Worm (Caenorhabditis elegans): Measurements from ENCODE around the gene R52.4.
"Not testable (repeated sequence)": the region's sequence is repeated elsewhere in the genome, so short reads cannot be mapped to it uniquely, and the experiment has no call there.

The R52.4 gene

ce11 chrII:2108295-2108694 lies at the start of gene R52.4:
Gene R52.4, minus strand, starts transcription at chrII:2108395.
- no peak for TF ChIP-seq unc-62 (GFP tag; optimal IDR thresholded peaks at IDR 0.05)

- TF ChIP-seq unc-62 (GFP tag; optimal IDR thresholded peaks at IDR 0.05): not testable (repeated sequence)
Observed at ce11 chrII:2153708-2154107, 45.5 kb upstream of the R52.4 start, which contains the start of gene math-18. Gene math-18, plus strand, starts transcription at chrII:2154008.

DNA sequence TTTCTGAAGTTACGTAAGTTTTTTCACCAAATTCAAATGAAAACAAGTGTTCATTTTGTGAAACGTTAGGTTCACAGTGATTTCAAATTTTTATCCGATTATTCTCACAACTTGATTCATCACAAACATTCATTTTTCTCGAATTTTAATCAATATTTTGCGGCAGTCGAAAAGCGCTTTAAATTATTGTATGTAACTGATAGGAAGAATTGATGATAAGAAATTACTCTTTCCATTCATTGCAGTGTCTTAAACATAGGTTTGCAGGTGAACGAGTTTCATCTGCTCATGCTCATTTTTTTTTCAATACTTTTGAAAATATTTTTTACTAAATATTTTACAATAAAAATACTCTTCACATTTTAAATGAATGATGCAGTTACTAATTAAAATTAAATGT lies 44.3 kb upstream of the R52.4 start:
- no peak for TF ChIP-seq unc-62 (GFP tag; optimal IDR thresholded peaks at IDR 0.05)

ce11 chrII:2150485-2150985 lies 42.3 kb upstream of the R52.4 start, which contains the start of the genes C40A11.7 and C40A11.8:
Gene C40A11.7, minus strand, starts transcription at chrII:2150585.
Gene C40A11.8, minus strand, starts transcription at chrII:2150935.
- TF ChIP-seq unc-62 (GFP tag; optimal IDR thresholded peaks at IDR 0.05): no peak

ce11 chrII:2146900-2147375 lies 38.7 kb upstream of the R52.4 start, which contains the start of gene C40A11.2:
Gene C40A11.2, plus strand, starts transcription at chrII:2146950.
- no peak for TF ChIP-seq unc-62 (GFP tag; optimal IDR thresholded peaks at IDR 0.05)

DNA sequence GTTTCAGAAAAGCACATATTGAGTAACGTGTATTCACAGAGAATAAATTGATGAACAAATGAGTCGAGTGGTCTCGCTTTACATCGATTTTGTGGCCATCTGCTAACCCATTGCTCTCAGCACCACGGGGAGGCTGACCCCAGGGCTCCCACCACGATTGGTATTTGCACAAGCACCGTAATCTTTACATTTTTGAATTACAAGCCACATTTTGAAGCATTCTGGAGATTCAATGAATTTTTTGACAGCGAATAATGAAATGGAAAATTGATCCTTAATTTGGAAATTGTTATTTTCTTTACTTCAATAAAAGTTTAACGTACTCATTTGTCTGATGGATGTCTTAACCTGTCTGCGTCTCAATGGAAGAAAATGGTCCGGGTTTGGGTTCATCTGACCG lies 37.4 kb upstream of the R52.4 start, which contains the start of gene C40A11.6:
C40A11.6 (minus strand) TSS at position 101 of the 400 bp plus-strand sequence.
- TF ChIP-seq unc-62 (GFP tag; optimal IDR thresholded peaks at IDR 0.05): no peak

- TF ChIP-seq unc-62 (GFP tag; optimal IDR thresholded peaks at IDR 0.05): no peak
Observed at ce11 chrII:2140817-2141216, 32.6 kb upstream of the R52.4 start, which contains the start of gene C40A11.3. Gene C40A11.3, plus strand, starts transcription at chrII:2141117.

DNA sequence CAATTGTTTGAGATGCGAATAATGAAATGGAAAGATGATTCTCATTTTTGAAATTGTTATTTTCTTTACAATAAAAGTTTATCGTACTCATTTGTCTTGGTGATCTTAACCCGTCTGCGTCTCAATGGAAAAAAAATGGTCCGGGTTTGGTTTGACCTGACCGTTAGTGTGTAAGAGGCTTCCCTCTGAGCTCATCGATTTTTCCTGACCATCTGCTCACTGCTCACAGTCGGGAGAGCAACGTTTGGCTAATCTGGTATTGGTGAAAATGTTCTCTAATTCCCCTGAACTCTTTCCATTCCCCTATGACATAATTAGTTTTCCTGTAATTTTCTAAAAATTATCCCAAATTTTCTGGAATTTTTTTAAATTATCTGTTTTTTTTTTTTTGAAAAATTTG lies 30.7 kb upstream of the R52.4 start:
- TF ChIP-seq unc-62 (GFP tag; optimal IDR thresholded peaks at IDR 0.05): no peak

DNA sequence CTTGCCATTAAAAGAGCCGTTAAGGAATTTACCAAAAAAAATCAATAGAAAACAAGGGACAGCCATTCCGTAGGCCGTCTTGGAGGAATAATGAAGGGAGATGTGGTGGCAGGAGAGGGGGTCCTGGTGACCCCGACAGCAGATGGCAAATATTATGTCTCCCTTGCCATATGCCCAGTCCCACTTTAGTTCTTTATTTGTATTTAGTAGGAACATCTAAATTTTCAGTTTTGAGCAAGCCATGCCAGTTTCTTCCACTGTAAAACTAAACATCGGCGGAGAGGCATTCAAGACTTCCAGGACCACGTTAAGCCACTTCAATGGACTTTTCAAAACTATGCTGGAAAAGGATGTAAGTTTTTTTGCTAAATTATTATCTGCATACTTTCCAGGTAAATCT lies 29.0 kb upstream of the R52.4 start, which contains the start of gene C40A11.4:
C40A11.4 (plus strand) TSS at position 188 of the 400 bp plus-strand sequence.
- TF ChIP-seq unc-62 (GFP tag; optimal IDR thresholded peaks at IDR 0.05): no peak

DNA sequence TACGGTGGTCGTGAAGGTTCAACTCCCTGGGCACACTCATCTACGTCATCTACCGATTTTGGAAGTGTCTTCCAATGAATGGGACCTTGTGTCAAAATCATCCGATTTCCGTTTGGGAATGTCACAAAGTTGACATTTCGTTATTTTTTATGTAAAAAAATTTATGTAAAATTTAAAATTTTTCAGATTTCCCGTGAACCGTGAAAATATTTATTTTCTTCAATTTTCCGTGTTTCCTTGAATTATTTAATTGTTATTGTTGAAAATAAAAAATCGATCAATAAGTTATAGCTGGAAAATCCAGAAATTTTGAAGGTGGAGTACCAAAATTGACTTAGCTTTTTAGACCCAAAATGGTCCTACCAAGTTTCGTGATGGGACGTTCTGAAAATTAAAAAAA lies 27.4 kb upstream of the R52.4 start, which contains the start of gene hpo-7:
hpo-7 (minus strand) TSS at position 101 of the 400 bp plus-strand sequence.
- no peak for TF ChIP-seq unc-62 (GFP tag; optimal IDR thresholded peaks at IDR 0.05)

DNA sequence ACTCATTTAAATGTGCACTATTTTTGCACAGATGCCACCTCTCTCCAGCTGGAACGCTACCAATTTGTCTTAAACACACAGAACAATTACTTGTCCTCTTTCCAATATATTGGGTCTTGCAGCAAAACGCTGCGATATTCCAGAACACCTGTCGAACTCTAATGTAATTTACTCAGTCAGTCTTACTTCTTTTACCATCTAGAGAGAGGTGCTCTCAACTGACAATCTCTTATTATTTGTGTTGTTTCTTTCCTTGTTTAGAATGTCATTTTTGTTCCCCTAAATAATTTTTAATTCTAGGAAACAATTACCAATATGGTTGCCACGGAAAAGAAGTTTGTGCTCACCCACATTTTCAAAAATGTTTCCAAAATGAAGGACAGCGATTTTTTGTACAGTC lies 22.6 kb upstream of the R52.4 start, which contains the start of gene sdz-28:
sdz-28 (plus strand) TSS at position 301 of the 400 bp plus-strand sequence.
- TF ChIP-seq unc-62 (GFP tag; optimal IDR thresholded peaks at IDR 0.05): no peak

DNA sequence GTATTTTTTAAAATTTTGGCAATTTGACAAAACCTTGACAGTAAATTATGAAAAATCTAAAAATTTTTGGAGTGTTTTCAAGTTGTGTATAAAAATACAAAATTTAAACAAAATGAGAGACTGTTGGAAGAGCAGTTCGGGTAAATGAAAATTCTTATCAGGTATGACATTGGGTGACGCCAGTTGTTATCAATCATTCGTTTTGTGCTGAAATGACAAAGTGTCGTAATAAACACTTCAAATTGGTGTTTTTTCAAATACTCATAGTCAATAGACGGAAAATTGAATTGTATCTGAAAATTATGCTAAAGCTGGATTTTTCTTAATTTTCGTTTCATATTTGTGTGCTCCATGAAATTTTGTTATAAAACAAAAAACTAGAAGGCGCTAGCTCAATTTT lies 14.6 kb upstream of the R52.4 start:
- no peak for TF ChIP-seq unc-62 (GFP tag; optimal IDR thresholded peaks at IDR 0.05)

ce11 chrII:2122091-2122490 lies 13.9 kb upstream of the R52.4 start, which contains the start of gene math-37:
Gene math-37, minus strand, starts transcription at chrII:2122191.
- TF ChIP-seq unc-62 (GFP tag; optimal IDR thresholded peaks at IDR 0.05): no peak

ce11 chrII:2116794-2117193 lies 8.6 kb upstream of the R52.4 start, which contains the start of gene srh-195:
Gene srh-195, minus strand, starts transcription at chrII:2116894.
- TF ChIP-seq unc-62 (GFP tag; optimal IDR thresholded peaks at IDR 0.05): no peak

ce11 chrII:2114488-2114887 lies 6.3 kb upstream of the R52.4 start:
- no peak for TF ChIP-seq unc-62 (GFP tag; optimal IDR thresholded peaks at IDR 0.05)

DNA sequence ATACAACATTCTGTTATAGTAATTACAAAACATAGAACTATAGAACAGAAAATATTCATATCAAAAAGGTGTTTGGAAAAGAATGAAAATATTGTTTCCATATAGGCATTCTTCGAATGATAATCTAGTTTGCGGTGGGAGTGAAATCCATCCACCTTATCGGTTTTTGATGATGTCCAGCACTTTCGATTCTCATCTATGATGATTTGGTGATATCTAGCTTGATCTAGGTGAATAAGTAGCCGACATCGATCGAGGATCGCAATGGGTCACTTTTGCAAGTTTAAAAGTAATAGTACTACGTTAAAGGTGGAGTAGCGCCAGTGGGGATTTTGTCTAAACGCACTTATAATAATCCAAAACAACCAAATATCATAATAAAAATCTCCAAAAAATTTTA lies 4.8 kb upstream of the R52.4 start, which contains the start of gene R52.6:
R52.6 (minus strand) TSS at position 101 of the 400 bp plus-strand sequence.
- TF ChIP-seq unc-62 (GFP tag; optimal IDR thresholded peaks at IDR 0.05): no peak

ce11 chrII:2109943-2110342 lies 1.7 kb upstream of the R52.4 start, which contains the start of gene R52.5:
Gene R52.5, minus strand, starts transcription at chrII:2110043.
- TF ChIP-seq unc-62 (GFP tag; optimal IDR thresholded peaks at IDR 0.05): no peak

Data from whole organism, dauer.